Worm (Caenorhabditis elegans): ENCODE results near the gene cdh-4.
A peak's percentile ranks its signal among the peaks of the same experiment; 100 is the strongest.

cdh-4 gene

DNA sequence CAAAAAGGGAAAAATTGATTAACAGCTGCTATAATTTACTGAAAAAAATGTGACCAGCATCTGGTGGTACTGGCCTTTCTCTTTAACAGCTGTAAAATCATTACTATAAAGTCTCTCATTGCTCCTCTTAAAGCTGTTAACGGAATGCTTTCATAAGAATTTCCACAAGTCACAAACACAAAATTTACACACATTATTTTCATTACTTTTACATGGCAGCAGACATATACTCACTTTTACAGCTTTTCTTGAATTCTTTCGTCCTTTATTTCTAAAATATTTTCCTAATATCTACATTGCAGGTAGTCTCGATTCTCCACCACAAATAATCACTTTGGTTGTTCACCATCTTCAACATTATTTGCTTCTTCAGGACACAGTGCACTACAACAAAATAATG, 33.2 kb downstream of the cdh-4 start, which contains the start of gene imph-1:
TSS of gene imph-1 (plus strand) at position 301 of the 400 bp plus-strand sequence.
- TF ChIP-seq zip-4 (GFP tag; optimal IDR thresholded peaks at IDR 0.05): no peak
- TF ChIP-seq ets-5 (GFP tag; IDR thresholded peaks at IDR 0.05): no peak
- TF ChIP-seq vab-15 (tag; optimal IDR thresholded peaks at IDR 0.05): no peak
- no peak for TF ChIP-seq efl-3 (GFP tag; optimal IDR thresholded peaks at IDR 0.05)
- TF ChIP-seq efl-1 (optimal IDR thresholded peaks at IDR 0.05): no peak
- peak in 1 of 2 experiments; percentile 37 for TF ChIP-seq efl-1 (GFP tag; optimal IDR thresholded peaks at IDR 0.05 in 1 of 2)

DNA sequence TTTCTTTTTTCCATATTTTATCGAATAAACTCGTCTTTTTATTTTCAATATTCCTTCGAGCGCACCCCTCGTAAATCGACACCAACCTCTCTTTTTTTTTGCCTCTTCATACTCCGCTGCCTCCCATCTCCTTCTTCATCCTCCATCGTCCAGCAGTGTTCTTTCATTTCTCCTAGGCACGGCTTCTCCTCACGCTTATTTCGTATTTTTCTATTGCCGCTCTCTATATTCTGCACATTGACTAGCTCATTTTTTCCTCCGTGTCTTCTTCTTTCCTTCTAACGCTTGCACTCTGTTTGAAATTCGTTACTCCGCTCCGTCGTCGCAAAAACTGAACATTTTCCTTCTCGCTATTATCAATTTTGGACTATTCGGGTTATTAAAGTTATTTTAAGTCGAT, 35.2 kb downstream of the cdh-4 start:
- TF ChIP-seq lsy-2 (tag; optimal IDR thresholded peaks at IDR 0.05): peak in 1 of 2 experiments; percentile 16
- TF ChIP-seq lin-14 (GFP tag; optimal IDR thresholded peaks at IDR 0.05): peak; percentile 71
- peak in 1 of 3 experiments; percentile 50 for TF ChIP-seq ceh-82 (tag; optimal IDR thresholded peaks at IDR 0.05)
- no peak for TF ChIP-seq xbp-1 (tag; optimal IDR thresholded peaks at IDR 0.05)
- peak; percentile 18 for TF ChIP-seq nhr-47 (tag; optimal IDR thresholded peaks at IDR 0.05)
- TF ChIP-seq ama-1 (optimal IDR thresholded peaks at IDR 0.05): no peak
- no peak for TF ChIP-seq ces-1 (GFP tag; optimal IDR thresholded peaks at IDR 0.05)
- TF ChIP-seq rnt-1 (tag; optimal IDR thresholded peaks at IDR 0.05): no peak
- peak in 1 of 2 experiments; percentile 10 for TF ChIP-seq efl-1 (optimal IDR thresholded peaks at IDR 0.05)
- no peak for TF ChIP-seq efl-1 (GFP tag; optimal IDR thresholded peaks at IDR 0.05 in 1 of 2)
- no peak for TF ChIP-seq tlp-1 (tag; optimal IDR thresholded peaks at IDR 0.05)
- TF ChIP-seq dpl-1 (GFP tag; optimal IDR thresholded peaks at IDR 0.05): no peak
- TF ChIP-seq fkh-4 (tag; optimal IDR thresholded peaks at IDR 0.05; ENCODE audit: borderline replicate concordance): no peak
- TF ChIP-seq fkh-8 (tag; optimal IDR thresholded peaks at IDR 0.05): peak; percentile 9

DNA sequence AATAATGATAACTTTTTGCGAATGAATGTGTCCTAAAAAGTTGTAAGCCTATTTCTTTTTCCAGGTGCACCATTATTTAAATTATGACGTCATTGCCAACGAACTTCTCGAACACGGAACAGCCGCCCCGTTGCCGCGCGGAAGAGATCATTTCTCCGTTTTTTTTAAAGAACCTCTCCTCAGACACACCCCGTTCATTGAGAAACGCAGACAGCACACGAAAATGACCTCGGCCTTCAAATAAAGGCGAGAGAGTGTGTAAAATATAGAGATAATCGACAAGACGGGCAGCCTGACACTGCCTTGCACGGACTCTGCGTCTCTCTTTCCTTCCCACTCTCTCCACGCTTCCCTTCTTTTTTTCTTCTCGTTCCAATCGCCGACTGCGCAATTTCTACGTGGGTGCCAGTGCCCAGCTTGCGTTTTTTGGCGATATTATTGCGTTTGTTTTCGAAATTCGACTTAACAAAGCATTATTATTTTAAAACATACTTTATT, 40.3 kb downstream of the cdh-4 start:
- TF ChIP-seq nhr-77 (tag; optimal IDR thresholded peaks at IDR 0.05): peak; percentile 66
- peak; percentile 98 for TF ChIP-seq lin-14 (GFP tag; optimal IDR thresholded peaks at IDR 0.05)
- TF ChIP-seq egl-13 (tag; optimal IDR thresholded peaks at IDR 0.05): peak; percentile 31
- no peak for TF ChIP-seq nhr-28 (tag; optimal IDR thresholded peaks at IDR 0.05)
- TF ChIP-seq aly-2 (tag; optimal IDR thresholded peaks at IDR 0.05): peak; percentile 22
- peak; percentile 74 for TF ChIP-seq tbx-2 (tag; optimal IDR thresholded peaks at IDR 0.05)
- no peak for TF ChIP-seq sptf-1 (tag; optimal IDR thresholded peaks at IDR 0.05)
- peak; percentile 45 for TF ChIP-seq lin-13 (GFP tag; optimal IDR thresholded peaks at IDR 0.05)
- peak; percentile 56 for TF ChIP-seq unc-86 (tag; optimal IDR thresholded peaks at IDR 0.05)
- no peak for TF ChIP-seq sox-4 (tag; optimal IDR thresholded peaks at IDR 0.05)
- TF ChIP-seq ces-1 (GFP tag; optimal IDR thresholded peaks at IDR 0.05): no peak
- TF ChIP-seq nhr-71 (tag; optimal IDR thresholded peaks at IDR 0.05): peak; percentile 85
- peak; percentile 41 for TF ChIP-seq nhr-76 (tag; optimal IDR thresholded peaks at IDR 0.05)
- no peak for TF ChIP-seq lin-39 (tag; optimal IDR thresholded peaks at IDR 0.05)
- TF ChIP-seq jun-1 (tag; optimal IDR thresholded peaks at IDR 0.05): peak; percentile 41
- TF ChIP-seq irx-1 (tag; optimal IDR thresholded peaks at IDR 0.05): peak; percentile 35
- TF ChIP-seq ceh-82 (tag; optimal IDR thresholded peaks at IDR 0.05): peak; percentile 52 to 75 (median 60)
- no peak for TF ChIP-seq zag-1 (tag; optimal IDR thresholded peaks at IDR 0.05)
- peak; percentile 52 to 53 for TF ChIP-seq lin-35 (GFP tag; optimal IDR thresholded peaks at IDR 0.05)
- peak; percentile 76 for TF ChIP-seq nhr-47 (tag; optimal IDR thresholded peaks at IDR 0.05)
- peak in 1 of 2 experiments; percentile 15 for TF ChIP-seq egl-27 (tag; optimal IDR thresholded peaks at IDR 0.05)
- TF ChIP-seq nhr-20 (tag; optimal IDR thresholded peaks at IDR 0.05): peak; percentile 69
- TF ChIP-seq blmp-1 (tag; optimal IDR thresholded peaks at IDR 0.05): peak; percentile 61
- TF ChIP-seq grh-1 (GFP tag; IDR thresholded peaks at IDR 0.05): peak; percentile 36; the same call in 1 of the 2 replicates
- peak; percentile 70 to 82 for TF ChIP-seq efl-1 (optimal IDR thresholded peaks at IDR 0.05)
- peak; percentile 33 to 93 for TF ChIP-seq efl-1 (GFP tag; optimal IDR thresholded peaks at IDR 0.05 in 1 of 2)
- TF ChIP-seq rnt-1 (tag; optimal IDR thresholded peaks at IDR 0.05): peak; percentile 67
- no peak for TF ChIP-seq ceh-63 (GFP tag; optimal IDR thresholded peaks at IDR 0.05)
- peak in 1 of 2 experiments; percentile 55 for TF ChIP-seq mdl-1 (tag; optimal IDR thresholded peaks at IDR 0.05)
- peak; percentile 77 for TF ChIP-seq snu-23 (GFP tag; optimal IDR thresholded peaks at IDR 0.05)
- no peak for TF ChIP-seq hpl-2 (GFP tag; optimal IDR thresholded peaks at IDR 0.05)
- TF ChIP-seq mep-1 (tag; optimal IDR thresholded peaks at IDR 0.05): peak; percentile 81
- TF ChIP-seq F16B12.6 (tag; optimal IDR thresholded peaks at IDR 0.05): no peak
- TF ChIP-seq elt-3 (tag; optimal IDR thresholded peaks at IDR 0.05): peak in 3 of 6 experiments; percentile 11 to 74 (median 22)
- peak; percentile 54 for TF ChIP-seq dsc-1 (tag; optimal IDR thresholded peaks at IDR 0.05)
- peak; percentile 75 for TF ChIP-seq ztf-4 (tag; optimal IDR thresholded peaks at IDR 0.05)
- no peak for TF ChIP-seq ama-1 (optimal IDR thresholded peaks at IDR 0.05)
- peak; percentile 43 for TF ChIP-seq isw-1 (GFP tag; IDR thresholded peaks at IDR 0.05)
